Worm (Caenorhabditis elegans): ENCODE data around the gene unc-85.

unc-85 gene

ce11 chrII:4698266-4698771 is 3.5 kb upstream of the unc-85 start, which contains the start of the genes rpn-5 and scc-1:
Gene rpn-5, minus strand, starts transcription at chrII:4698427.
Gene scc-1, plus strand, starts transcription at chrII:4698721.
- TF ChIP-seq pax-1 (tag; optimal IDR thresholded peaks at IDR 0.05) = peak; percentile 33
- TF ChIP-seq pha-4 (tag; optimal IDR thresholded peaks at IDR 0.05) = no peak
- no peak for TF ChIP-seq hlh-30 (tag; optimal IDR thresholded peaks at IDR 0.05; ENCODE audit: insufficient read depth)
- TF ChIP-seq ceh-6 (GFP tag; optimal IDR thresholded peaks at IDR 0.05) = no peak
- no peak for TF ChIP-seq syd-9 (tag; optimal IDR thresholded peaks at IDR 0.05)
- TF ChIP-seq unc-42 (tag; optimal IDR thresholded peaks at IDR 0.05) = peak; percentile 3
- no peak for TF ChIP-seq fkh-10 (GFP tag; optimal IDR thresholded peaks at IDR 0.05)
- TF ChIP-seq ceh-30 (tag; optimal IDR thresholded peaks at IDR 0.05) = no peak
- no peak for TF ChIP-seq pros-1 (tag; optimal IDR thresholded peaks at IDR 0.05)
- TF ChIP-seq dmd-4 (tag; optimal IDR thresholded peaks at IDR 0.05; ENCODE audit: borderline replicate concordance) = no peak
- no peak for TF ChIP-seq unc-86 (tag; optimal IDR thresholded peaks at IDR 0.05)
- TF ChIP-seq ceh-2 (tag; optimal IDR thresholded peaks at IDR 0.05) = no peak
- TF ChIP-seq sdc-2 (tag; optimal IDR thresholded peaks at IDR 0.05) = no peak
- no peak for TF ChIP-seq Y22D7AL.16 (tag; optimal IDR thresholded peaks at IDR 0.05)
- no peak for TF ChIP-seq ceh-24 (tag; optimal IDR thresholded peaks at IDR 0.05)
- no peak for TF ChIP-seq ceh-48 (tag; optimal IDR thresholded peaks at IDR 0.05)
- TF ChIP-seq elt-4 (tag; optimal IDR thresholded peaks at IDR 0.05) = no peak
- TF ChIP-seq ama-1 (optimal IDR thresholded peaks at IDR 0.05) = no peak
- no peak for TF ChIP-seq ceh-9 (tag; optimal IDR thresholded peaks at IDR 0.05)
- no peak for TF ChIP-seq mec-3 (tag; optimal IDR thresholded peaks at IDR 0.05; ENCODE audit: borderline replicate concordance)
- TF ChIP-seq sox-4 (tag; optimal IDR thresholded peaks at IDR 0.05) = no peak
- peak; percentile 21 for TF ChIP-seq ref-2 (tag; optimal IDR thresholded peaks at IDR 0.05)
- no peak for TF ChIP-seq pag-3 (tag; optimal IDR thresholded peaks at IDR 0.05; ENCODE audit: borderline replicate concordance)
- TF ChIP-seq pha-2 (tag; optimal IDR thresholded peaks at IDR 0.05) = no peak
- TF ChIP-seq gmeb-2 (tag; optimal IDR thresholded peaks at IDR 0.05) = no peak
- TF ChIP-seq ceh-45 (GFP tag; IDR thresholded peaks at IDR 0.05) = no peak
- TF ChIP-seq nhr-232 (tag; optimal IDR thresholded peaks at IDR 0.05) = no peak
- TF ChIP-seq nhr-11 (tag; optimal IDR thresholded peaks at IDR 0.05) = no peak
- no peak for TF ChIP-seq K09A11.1 (tag; optimal IDR thresholded peaks at IDR 0.05; ENCODE audit: insufficient read depth)
- TF ChIP-seq pat-9 (tag; optimal IDR thresholded peaks at IDR 0.05) = no peak
- TF ChIP-seq tbx-2 (tag; optimal IDR thresholded peaks at IDR 0.05) = peak; percentile 25
- TF ChIP-seq ceh-22 (tag; optimal IDR thresholded peaks at IDR 0.05) = no peak
- no peak for TF ChIP-seq hlh-6 (tag; optimal IDR thresholded peaks at IDR 0.05)
- TF ChIP-seq ahr-1 (tag; optimal IDR thresholded peaks at IDR 0.05) = no peak
- no peak for TF ChIP-seq lin-11 (tag; optimal IDR thresholded peaks at IDR 0.05)
- no peak for TF ChIP-seq dve-1 (tag; optimal IDR thresholded peaks at IDR 0.05)
- no peak for TF ChIP-seq C08G9.2 (tag; optimal IDR thresholded peaks at IDR 0.05)
- no peak for TF ChIP-seq eyg-1 (tag; optimal IDR thresholded peaks at IDR 0.05)
- TF ChIP-seq ceh-14 (tag; optimal IDR thresholded peaks at IDR 0.05) = no peak
- no peak for TF ChIP-seq K02D7.2 (tag; optimal IDR thresholded peaks at IDR 0.05)
- TF ChIP-seq unc-55 (GFP tag; optimal IDR thresholded peaks at IDR 0.05) = peak; percentile 97
- peak; percentile 85 for TF ChIP-seq nfya-1 (tag; optimal IDR thresholded peaks at IDR 0.05)
- no peak for TF ChIP-seq hlh-13 (GFP tag; optimal IDR thresholded peaks at IDR 0.05)

ce11 chrII:4703011-4703410 is 1.1 kb downstream of the unc-85 start:
- TF ChIP-seq pat-9 (tag; optimal IDR thresholded peaks at IDR 0.05) (no peak), ahr-1 (tag; optimal IDR thresholded peaks at IDR 0.05) (no peak), hlh-13 (GFP tag; optimal IDR thresholded peaks at IDR 0.05) (no peak), sox-2 (GFP tag; IDR thresholded peaks at IDR 0.05) (no peak), pag-3 (tag; optimal IDR thresholded peaks at IDR 0.05; ENCODE audit: borderline replicate concordance) (no peak), unc-86 (tag; optimal IDR thresholded peaks at IDR 0.05) (no peak), pqm-1 (tag; optimal IDR thresholded peaks at IDR 0.05) (no peak)

Data from whole organism, late embryonic.